Worm (Caenorhabditis elegans) whole organism, L4 larva: ENCODE data around the gene F57B1.6.
A peak's percentile ranks its signal among the peaks of the same experiment; 100 is the strongest.

Experiments used
- D1046.2 ChIP-seq: fragments of 200-800 bp; sonication (Bioruptor generic); IDR thresholded peaks from 2 replicates; pipeline ENCODE4 v1.3.6; 2022; ENCODE audit warnings: missing genetic modification characterization, missing compliant biosample characterization
- F10B5.3 ChIP-seq: sonication (generic microtip); optimal IDR thresholded peaks from 2 replicates; lab custom pipeline; 2016; ENCODE audit warnings: mild to moderate bottlenecking, missing genetic modification characterization, missing compliant biosample characterization
- Y48G9A.11 ChIP-seq: fragments of 200-800 bp; sonication (Bioruptor generic); IDR thresholded peaks from 2 replicates; pipeline ENCODE4 v1.3.6; 2022; ENCODE audit warnings: missing genetic modification reagents, missing genetic modification characterization, missing compliant biosample characterization
- Y5F2A.4 ChIP-seq: fragments of 200-800 bp; sonication (Bioruptor generic); optimal IDR thresholded peaks from 2 replicates; lab custom pipeline; 2018; ENCODE audit warnings: mild to moderate bottlenecking, missing genetic modification characterization, missing compliant biosample characterization
- Y75B8A.6 ChIP-seq: fragments of 200-800 bp; sonication (Bioruptor generic); IDR thresholded peaks from 2 replicates; pipeline ENCODE4 v1.3.6; 2022; ENCODE audit warnings: missing genetic modification reagents, missing genetic modification characterization, missing compliant biosample characterization
- aha-1 ChIP-seq: fragments of 150-350 bp; peaks from one replicate; lab custom pipeline; 2014; ENCODE audit warnings: missing biosample characterization, missing genetic modification characterization
- ceh-44 ChIP-seq: fragments of 200-800 bp; sonication (Bioruptor generic); IDR thresholded peaks from 2 replicates; pipeline ENCODE4 v1.3.6; 2022; ENCODE audit warnings: missing genetic modification reagents, missing genetic modification characterization, missing compliant biosample characterization
- ceh-62 ChIP-seq: sonication (generic microtip); optimal IDR thresholded peaks from 2 replicates; lab custom pipeline; 2017; ENCODE audit warnings: missing biosample characterization, missing genetic modification characterization
- ces-1 ChIP-seq: fragments of 150-350 bp; sonication (generic microtip); optimal IDR thresholded peaks from 4 replicates; lab custom pipeline; 2014; ENCODE audit warnings: missing biosample characterization, missing genetic modification reagents, missing genetic modification characterization
- cey-2 ChIP-seq: sonication (generic microtip); optimal IDR thresholded peaks from 3 replicates; lab custom pipeline; 2017; ENCODE audit warnings: missing genetic modification characterization, mild to moderate bottlenecking, missing compliant biosample characterization, antibody characterized with exemption, borderline replicate concordance; ENCODE audit not compliant: insufficient read depth
- daf-12 ChIP-seq: fragments of 150-350 bp; optimal IDR thresholded peaks from 2 replicates; lab custom pipeline; 2014; ENCODE audit warnings: missing biosample characterization, missing genetic modification reagents, missing genetic modification characterization
- dmd-8 ChIP-seq: fragments of 200-800 bp; sonication (Bioruptor generic); IDR thresholded peaks from 2 replicates; pipeline ENCODE4 v1.3.6; 2022; ENCODE audit warnings: missing genetic modification characterization, missing compliant biosample characterization
- dve-1 ChIP-seq: sonication (generic microtip); optimal IDR thresholded peaks from 2 replicates; lab custom pipeline; 2017; ENCODE audit warnings: antibody characterized with exemption, mild to moderate bottlenecking, missing genetic modification characterization, missing compliant biosample characterization; ENCODE audit not compliant: insufficient read depth
- egl-27 ChIP-seq: sonication (generic microtip); optimal IDR thresholded peaks from 3 replicates; lab custom pipeline; 2017; ENCODE audit warnings: missing biosample characterization, missing genetic modification reagents, missing genetic modification characterization
- fkh-10 ChIP-seq: fragments of 150-350 bp; optimal IDR thresholded peaks from 2 replicates; lab custom pipeline; 2014; ENCODE audit warnings: missing biosample characterization, missing genetic modification reagents, missing genetic modification characterization
- hmg-1.1 ChIP-seq: fragments of 200-800 bp; sonication (Bioruptor generic); IDR thresholded peaks from 2 replicates; pipeline ENCODE4 v1.3.6; 2022; ENCODE audit warnings: missing genetic modification reagents, missing genetic modification characterization, missing compliant biosample characterization
- lir-3 ChIP-seq: sonication (generic microtip); optimal IDR thresholded peaks from 2 replicates; lab custom pipeline; 2016; ENCODE audit warnings: mild to moderate bottlenecking, missing genetic modification characterization, missing compliant biosample characterization
- mes-2 ChIP-seq: sonication (generic microtip); optimal IDR thresholded peaks from 2 replicates; lab custom pipeline; 2016; ENCODE audit warnings: missing genotype, mild to moderate bottlenecking, missing genetic modification characterization, missing compliant biosample characterization; ENCODE audit not compliant: poor library complexity, severe bottlenecking
- nhr-10 ChIP-seq: fragments of 150-350 bp; optimal IDR thresholded peaks from 2 replicates; lab custom pipeline; 2014; ENCODE audit warnings: missing biosample characterization, missing genetic modification characterization
- nhr-25 ChIP-seq: sonication (generic microtip); optimal IDR thresholded peaks from 2 replicates; lab custom pipeline; 2017; ENCODE audit warnings: missing genetic modification characterization, mild to moderate bottlenecking, missing compliant biosample characterization, antibody characterized with exemption, moderate library complexity, borderline replicate concordance; ENCODE audit not compliant: insufficient read depth
- nhr-48 ChIP-seq: sonication (generic microtip); optimal IDR thresholded peaks from 2 replicates; lab custom pipeline; 2016; ENCODE audit warnings: mild to moderate bottlenecking, missing genetic modification characterization, missing compliant biosample characterization
- pqm-1 ChIP-seq: sonication (generic microtip); optimal IDR thresholded peaks from 2 replicates; lab custom pipeline; 2017; ENCODE audit warnings: missing biosample characterization, missing genetic modification characterization
- rbr-2 ChIP-seq: sonication (generic microtip); optimal IDR thresholded peaks from 2 replicates; lab custom pipeline; 2016; ENCODE audit warnings: missing genotype, missing genetic modification characterization, missing compliant biosample characterization
- saeg-2 ChIP-seq: fragments of 200-800 bp; sonication (Bioruptor generic); IDR thresholded peaks from 2 replicates; pipeline ENCODE4 v1.3.6; 2022; ENCODE audit warnings: missing genetic modification reagents, missing genetic modification characterization, missing compliant biosample characterization
- set-16 ChIP-seq: fragments of 200-800 bp; sonication (Bioruptor generic); IDR thresholded peaks from 2 replicates; pipeline ENCODE4 v1.3.6; 2022; ENCODE audit warnings: missing genetic modification reagents, missing genetic modification characterization, missing compliant biosample characterization
- snpc-1.2 ChIP-seq: fragments of 200-800 bp; sonication (Bioruptor generic); IDR thresholded peaks from 2 replicates; pipeline ENCODE4 v1.3.6; 2022; ENCODE audit warnings: missing genetic modification reagents, missing genetic modification characterization, missing compliant biosample characterization
- snpc-4 ChIP-seq: fragments of 150-350 bp; optimal IDR thresholded peaks from 2 replicates; lab custom pipeline; 2014; ENCODE audit warnings: missing biosample characterization, missing genetic modification characterization
- tra-1 ChIP-seq: fragments of 200-800 bp; sonication (Bioruptor generic); IDR thresholded peaks from 2 replicates; pipeline ENCODE4 v1.3.6; 2022; ENCODE audit warnings: missing genetic modification reagents, missing genetic modification characterization, missing compliant biosample characterization
- unc-130 ChIP-seq: sonication (generic microtip); optimal IDR thresholded peaks from 2 replicates; lab custom pipeline; 2016; ENCODE audit warnings: missing genetic modification reagents, missing genetic modification characterization, missing compliant biosample characterization
- vab-7 ChIP-seq: fragments of 200-800 bp; sonication (Bioruptor generic); IDR thresholded peaks from 2 replicates; pipeline ENCODE4 v1.3.6; 2022; ENCODE audit warnings: missing genetic modification reagents, missing genetic modification characterization, missing compliant biosample characterization
- zag-1 ChIP-seq: fragments of 150-350 bp; optimal IDR thresholded peaks from 2 replicates; lab custom pipeline; 2014; ENCODE audit warnings: missing biosample characterization, missing genetic modification characterization
- zip-11 ChIP-seq: fragments of 200-800 bp; sonication (Bioruptor generic); IDR thresholded peaks from 2 replicates; pipeline ENCODE4 v1.3.6; 2022; ENCODE audit warnings: missing genetic modification characterization, missing compliant biosample characterization
- ztf-7 ChIP-seq: fragments of 150-350 bp; optimal IDR thresholded peaks from 2 replicates; lab custom pipeline; 2014; ENCODE audit warnings: missing biosample characterization, missing genetic modification characterization

F57B1.6 gene

DNA sequence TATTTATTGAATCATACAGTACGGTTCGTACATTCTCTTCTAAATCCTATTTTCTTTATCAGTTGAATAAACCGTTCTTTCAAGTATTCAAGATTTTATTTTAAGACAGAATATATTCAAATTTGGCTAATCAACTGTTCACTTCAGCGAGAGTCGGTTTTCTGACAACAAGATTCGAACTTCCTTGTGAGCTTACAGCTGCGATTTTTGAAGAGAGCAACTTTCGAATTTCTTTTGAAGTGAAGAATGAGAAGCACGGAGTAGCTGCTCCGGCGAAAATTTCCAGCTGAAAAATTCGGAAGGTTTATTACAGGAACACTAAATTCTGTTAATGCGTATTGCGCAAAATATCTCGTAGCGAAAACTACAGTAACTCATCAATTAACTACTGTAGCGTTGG, 28.0 kb upstream of the F57B1.6 start:
- peak; percentile 77 for TF ChIP-seq aha-1 (tag; lab: Kevin White, UChicago)
- no peak for TF ChIP-seq nhr-10 (tag; lab: Kevin White, UChicago)

DNA sequence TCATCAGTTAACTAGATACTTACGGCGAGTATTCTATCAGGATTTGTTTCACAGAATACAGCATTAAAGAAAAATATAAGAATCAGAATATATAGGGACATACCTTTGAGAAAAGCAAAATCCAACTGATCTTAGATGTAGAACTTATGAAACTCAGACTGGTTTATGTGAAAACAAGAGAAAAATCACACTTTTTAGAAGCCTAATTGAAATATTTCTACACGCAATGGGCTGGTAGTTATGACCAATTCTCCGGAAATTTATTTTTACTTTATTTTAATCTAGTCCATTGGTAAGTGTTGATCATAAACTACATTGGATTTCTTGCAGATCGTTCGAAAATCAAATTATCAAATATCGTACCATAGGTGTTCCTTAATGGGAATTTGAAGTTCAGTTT, 25.3 kb upstream of the F57B1.6 start, which contains the start of gene T09E8.4:
T09E8.4 (minus strand) TSS at position 101 of the 400 bp plus-strand sequence.
- TF ChIP-seq rbr-2 (no peak), nhr-25 (tag; lab: Kevin White, UChicago) (no peak), F10B5.3 (no peak), zag-1 (tag; lab: Kevin White, UChicago) (no peak), aha-1 (tag; lab: Kevin White, UChicago) (no peak), fkh-10 (GFP tag; lab: Kevin White, UChicago) (no peak), ceh-44 (GFP tag; lab: Robert Waterston, UW) (no peak), snpc-1.2 (GFP tag; lab: Robert Waterston, UW) (no peak), unc-130 (GFP tag; lab: Kevin White, UChicago) (no peak)

DNA sequence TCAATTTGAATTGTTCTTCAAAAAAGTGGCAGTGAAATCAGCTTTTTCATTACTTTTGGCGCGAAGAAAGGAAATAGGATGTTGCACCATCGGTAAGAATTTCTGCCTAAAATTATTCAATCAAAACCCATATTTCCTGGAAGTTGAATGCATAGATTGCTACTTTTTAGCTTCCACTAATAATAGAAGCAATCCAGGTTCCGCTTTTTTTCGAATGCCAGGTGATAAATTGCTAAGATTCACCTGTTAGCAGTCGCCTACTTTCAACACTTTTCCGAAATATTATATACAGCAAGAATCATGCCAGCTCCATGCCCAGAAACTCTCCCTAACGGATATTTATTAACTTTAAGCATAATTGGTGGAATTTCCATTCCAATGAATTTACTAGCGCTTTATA, 24.1 kb upstream of the F57B1.6 start, which contains the start of gene sri-6:
sri-6 (plus strand) TSS at position 301 of the 400 bp plus-strand sequence.
- TF ChIP-seq Y48G9A.11 (GFP tag; lab: Robert Waterston, UW) = no peak
- no peak for TF ChIP-seq Y75B8A.6 (GFP tag; lab: Robert Waterston, UW)
- no peak for TF ChIP-seq saeg-2 (GFP tag; lab: Robert Waterston, UW)
- no peak for TF ChIP-seq pqm-1 (tag; lab: Kevin White, UChicago)
- TF ChIP-seq set-16 (GFP tag; lab: Robert Waterston, UW) = no peak
- TF ChIP-seq ceh-62 (tag; lab: Kevin White, UChicago) = no peak
- TF ChIP-seq rbr-2 = no peak
- no peak for TF ChIP-seq egl-27 (tag; lab: Kevin White, UChicago)
- no peak for TF ChIP-seq hmg-1.1 (GFP tag; lab: Robert Waterston, UW)
- TF ChIP-seq lir-3 (tag; lab: Kevin White, UChicago) = no peak
- no peak for TF ChIP-seq D1046.2
- TF ChIP-seq snpc-1.2 (GFP tag; lab: Robert Waterston, UW) = no peak
- no peak for TF ChIP-seq tra-1
- no peak for TF ChIP-seq snpc-4 (tag; lab: Kevin White, UChicago)
- no peak for TF ChIP-seq Y5F2A.4 (GFP tag; lab: Kevin White, UChicago)
- TF ChIP-seq dve-1 (tag; lab: Kevin White, UChicago) = no peak
- TF ChIP-seq cey-2 (tag; lab: Kevin White, UChicago) = no peak

DNA sequence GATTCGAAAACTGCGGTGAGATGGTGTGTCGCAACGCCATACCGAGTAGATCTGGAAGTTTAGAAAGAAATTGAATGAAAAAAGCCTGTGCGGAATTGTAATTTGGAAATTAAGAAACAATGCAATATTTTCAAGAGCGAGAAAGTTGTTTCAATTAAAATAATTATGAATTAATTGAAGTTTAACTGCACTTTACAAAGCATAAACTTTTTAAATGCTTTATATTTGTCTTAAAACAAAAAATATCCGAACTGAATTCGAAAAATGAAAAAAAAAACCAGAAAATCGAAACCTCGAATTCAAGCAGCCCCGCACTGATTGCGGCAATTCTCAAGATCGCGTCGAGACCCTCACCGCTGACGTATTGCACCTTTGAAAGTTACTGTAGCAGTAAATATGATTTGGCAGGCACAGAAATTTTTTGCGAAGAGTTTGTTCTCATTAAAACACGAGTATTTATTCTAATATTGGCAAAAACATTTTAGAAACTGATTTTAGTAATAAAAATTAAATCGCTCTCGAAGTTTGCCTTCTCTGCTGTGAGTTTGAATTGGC, 15.9 kb upstream of the F57B1.6 start, which contains the start of gene sun-1:
sun-1 (minus strand) TSS at position 51 of the 555 bp plus-strand sequence.
- TF ChIP-seq zip-11 (no peak), mes-2 (tag; lab: Kevin White, UChicago) (no peak), ztf-7 (no peak), Y48G9A.11 (GFP tag; lab: Robert Waterston, UW) (0 out of 2 replicates have a peak, but pooled peaks have one; percentile 21), dve-1 (tag; lab: Kevin White, UChicago) (no peak)

DNA sequence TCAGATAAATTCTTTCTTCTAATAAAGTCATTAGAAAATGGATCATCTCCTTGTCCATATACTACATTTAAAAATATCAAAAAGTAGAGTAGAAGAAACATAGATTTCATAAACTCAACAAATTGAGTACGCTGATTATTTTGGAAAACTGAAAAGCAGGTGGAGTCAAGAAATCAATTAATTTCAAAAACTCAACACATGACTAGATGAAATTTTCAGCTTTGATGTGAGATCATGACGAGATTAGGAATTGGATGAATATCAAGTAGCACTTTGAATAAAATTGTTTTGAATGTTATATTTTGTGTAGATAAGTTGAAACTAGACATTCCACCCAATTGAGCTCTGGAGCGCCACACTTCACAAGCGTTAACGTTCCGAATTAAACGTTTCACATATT, 13.9 kb upstream of the F57B1.6 start, which contains the start of gene F57B1.1:
F57B1.1 (minus strand) TSS at position 101 of the 400 bp plus-strand sequence.
- TF ChIP-seq daf-12 = no peak
- no peak for TF ChIP-seq vab-7 (GFP tag; lab: Robert Waterston, UW)
- TF ChIP-seq dmd-8 (GFP tag; lab: Robert Waterston, UW) = no peak
- TF ChIP-seq ces-1 (GFP tag; lab: Kevin White, UChicago) = no peak
- no peak for TF ChIP-seq nhr-48
- TF ChIP-seq, all 104 proteins: peak for 0
